Fruit fly (Drosophila melanogaster): Measurements from ENCODE around the gene CG5282.

DNA sequence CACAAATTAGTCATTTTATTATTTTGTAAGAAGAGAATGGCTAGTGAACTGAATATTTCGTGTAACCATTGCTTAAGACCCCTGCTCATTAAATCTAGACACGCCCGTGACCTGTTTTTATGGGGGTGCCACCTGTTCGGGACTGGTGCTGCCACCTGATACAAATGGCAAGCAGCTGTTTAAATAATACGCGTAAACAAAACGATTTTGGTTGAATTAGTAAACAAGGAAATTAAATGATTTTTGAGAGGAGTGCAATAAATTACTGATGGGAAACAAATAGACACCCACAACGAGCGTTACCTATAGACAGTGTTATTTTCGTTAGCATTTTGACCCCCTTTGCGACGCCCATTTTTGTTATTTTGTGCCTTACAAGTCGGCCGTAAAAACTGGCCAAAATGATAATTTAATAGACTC is 48.9 kb upstream of the CG5282 start:
- no peak for TF ChIP-seq usp (GFP tag; optimal IDR thresholded peaks at IDR 0.05)
- TF ChIP-seq EcR (GFP tag; optimal IDR thresholded peaks at IDR 0.05), result no peak
